Fruit fly (Drosophila melanogaster) whole organism, embryonic: Measurements from ENCODE around the gene CG9920.

Experiments
- Ada2b ChIP-seq: fragments of 200-800 bp; sonication (Bioruptor generic); IDR thresholded peaks from 2 replicates; pipeline ENCODE4 v1.3.6; 2022; ENCODE audit warnings: missing biosample characterization, missing genetic modification characterization
- Adf1 ChIP-seq: fragments of 200-800 bp; sonication (Bioruptor generic); IDR thresholded peaks from 2 replicates; pipeline ENCODE4 v1.3.6; 2022; ENCODE audit warnings: missing biosample characterization, missing genetic modification characterization
- Antp ChIP-seq: fragments of 200-800 bp; sonication (Bioruptor generic); optimal IDR thresholded peaks from 3 replicates; lab custom pipeline; 2016; ENCODE audit warnings: missing biosample characterization, missing genetic modification characterization
- Atf-2 ChIP-seq: fragments of 200-800 bp; sonication (Bioruptor generic); optimal IDR thresholded peaks from 2 replicates; lab custom pipeline; 2016; ENCODE audit warnings: missing biosample characterization, missing genetic modification characterization
- CG1024 ChIP-seq: fragments of 200-800 bp; sonication (Bioruptor generic); IDR thresholded peaks from 2 replicates; pipeline ENCODE4 v1.3.6; 2022; ENCODE audit warnings: missing biosample characterization, missing genetic modification characterization
- CG11504 ChIP-seq: fragments of 200-800 bp; sonication (Bioruptor generic); optimal IDR thresholded peaks from 3 replicates; lab custom pipeline; 2019; ENCODE audit warnings: missing biosample characterization, mild to moderate bottlenecking, missing genetic modification characterization, moderate library complexity
- CG11723 ChIP-seq: fragments of 200-800 bp; sonication (Bioruptor generic); optimal IDR thresholded peaks from 2 replicates; lab custom pipeline; 2017; ENCODE audit warnings: missing biosample characterization, mild to moderate bottlenecking, missing genetic modification characterization
- CG12155 ChIP-seq: fragments of 200-800 bp; sonication (Bioruptor generic); optimal IDR thresholded peaks from 3 replicates; lab custom pipeline; 2016; ENCODE audit warnings: missing biosample characterization, missing genetic modification characterization
- CG12219 ChIP-seq: fragments of 200-800 bp; sonication (Bioruptor generic); optimal IDR thresholded peaks from 3 replicates; lab custom pipeline; 2018; ENCODE audit warnings: missing biosample characterization, mild to moderate bottlenecking, missing genetic modification characterization
- CG12391 ChIP-seq: fragments of 200-800 bp; sonication (Bioruptor generic); optimal IDR thresholded peaks from 3 replicates; lab custom pipeline; 2018; ENCODE audit warnings: missing biosample characterization, mild to moderate bottlenecking, missing genetic modification characterization, moderate library complexity
- CG14710 ChIP-seq: fragments of 200-800 bp; sonication (Bioruptor generic); optimal IDR thresholded peaks from 3 replicates; lab custom pipeline; 2019; ENCODE audit warnings: missing biosample characterization, mild to moderate bottlenecking, missing genetic modification characterization, moderate library complexity
- CG15011 ChIP-seq: fragments of 200-800 bp; sonication (Bioruptor generic); optimal IDR thresholded peaks from 3 replicates; lab custom pipeline; 2018; ENCODE audit warnings: missing biosample characterization, mild to moderate bottlenecking, missing genetic modification characterization
- CG1529 ChIP-seq: fragments of 200-800 bp; sonication (Bioruptor generic); optimal IDR thresholded peaks from 3 replicates; lab custom pipeline; 2018; ENCODE audit warnings: missing biosample characterization, missing genetic modification characterization
- CG15514 ChIP-seq: fragments of 200-800 bp; sonication (Bioruptor generic); optimal IDR thresholded peaks from 3 replicates; lab custom pipeline; 2017; ENCODE audit warnings: missing biosample characterization, missing genetic modification characterization, mild to moderate bottlenecking, moderate library complexity, missing genetic modification reagents
- CG16863 ChIP-seq: fragments of 200-800 bp; sonication (Bioruptor generic); optimal IDR thresholded peaks from 3 replicates; lab custom pipeline; 2016; ENCODE audit warnings: missing biosample characterization, missing genetic modification characterization
- CG18011 ChIP-seq: fragments of 200-800 bp; sonication (Bioruptor generic); optimal IDR thresholded peaks from 2 replicates; lab custom pipeline; 2017; ENCODE audit warnings: missing biosample characterization, missing genetic modification characterization, mild to moderate bottlenecking, moderate library complexity, missing genotype
- CG30403 ChIP-seq: fragments of 200-800 bp; sonication (Bioruptor generic); optimal IDR thresholded peaks from 3 replicates; lab custom pipeline; 2016; ENCODE audit warnings: missing biosample characterization, missing genetic modification characterization
- CG34376 ChIP-seq: fragments of 200-800 bp; sonication (Bioruptor generic); optimal IDR thresholded peaks from 2 replicates; lab custom pipeline; 2018; ENCODE audit warnings: missing biosample characterization, mild to moderate bottlenecking, missing genetic modification characterization
- CG6765 ChIP-seq: fragments of 200-800 bp; sonication (Bioruptor generic); optimal IDR thresholded peaks from 3 replicates; lab custom pipeline; 2017; ENCODE audit warnings: missing biosample characterization, mild to moderate bottlenecking, missing genetic modification characterization
- CG6791 ChIP-seq: fragments of 200-800 bp; sonication (Bioruptor generic); IDR thresholded peaks from 3 replicates; pipeline ENCODE4 v1.3.6; 2022; ENCODE audit warnings: missing biosample characterization, missing genetic modification characterization; ENCODE audit not compliant: partially characterized antibody
- CG7372 ChIP-seq: fragments of 200-800 bp; sonication (Bioruptor generic); IDR thresholded peaks from 2 replicates; pipeline ENCODE4 v1.3.6; 2022; ENCODE audit warnings: missing biosample characterization, missing genetic modification characterization
- CG9437 ChIP-seq: fragments of 200-800 bp; sonication (Bioruptor generic); optimal IDR thresholded peaks from 2 replicates; lab custom pipeline; 2018; ENCODE audit warnings: missing biosample characterization, mild to moderate bottlenecking, missing genetic modification characterization
- CG9727 ChIP-seq: fragments of 200-800 bp; sonication (Bioruptor generic); optimal IDR thresholded peaks from 3 replicates; lab custom pipeline; 2017; ENCODE audit warnings: missing biosample characterization, mild to moderate bottlenecking, missing genetic modification characterization
- D19A ChIP-seq: fragments of 200-800 bp; optimal IDR thresholded peaks from 3 replicates; lab custom pipeline; 2019; ENCODE audit warnings: missing biosample characterization, mild to moderate bottlenecking, missing genetic modification characterization, moderate library complexity
- Dref ChIP-seq: fragments of 200-800 bp; sonication (Bioruptor generic); IDR thresholded peaks from 2 replicates; pipeline ENCODE4 v1.3.6; 2022; ENCODE audit warnings: missing biosample characterization, missing genetic modification characterization
- Elba2 ChIP-seq: fragments of 200-800 bp; sonication (Bioruptor generic); optimal IDR thresholded peaks from 3 replicates; lab custom pipeline; 2016; ENCODE audit warnings: missing biosample characterization, missing genetic modification characterization
- Hr3 ChIP-seq: fragments of 200-800 bp; sonication (Bioruptor generic); optimal IDR thresholded peaks from 3 replicates; lab custom pipeline; 2016; ENCODE audit warnings: missing biosample characterization, missing genetic modification characterization
- Mes4 ChIP-seq: fragments of 200-800 bp; sonication (Bioruptor generic); optimal IDR thresholded peaks from 2 replicates; lab custom pipeline; 2016; ENCODE audit warnings: missing biosample characterization, missing genetic modification characterization
- Mrtf ChIP-seq: fragments of 200-800 bp; sonication (Bioruptor generic); IDR thresholded peaks from 3 replicates; pipeline ENCODE4 v1.3.6; 2022; ENCODE audit warnings: missing biosample characterization, missing genetic modification characterization
- ap ChIP-seq: fragments of 200-800 bp; sonication (Bioruptor generic); IDR thresholded peaks from 2 replicates; pipeline ENCODE4 v1.3.6; 2022; ENCODE audit warnings: missing biosample characterization, missing genetic modification characterization
- bab2 ChIP-seq: fragments of 200-800 bp; sonication (Bioruptor generic); optimal IDR thresholded peaks from 2 replicates; lab custom pipeline; 2016; ENCODE audit warnings: missing biosample characterization, missing genetic modification characterization
- cas ChIP-seq: fragments of 200-800 bp; sonication (Bioruptor generic); IDR thresholded peaks from 2 replicates; pipeline ENCODE4 v1.3.6; 2022; ENCODE audit warnings: missing biosample characterization, missing genetic modification characterization
- crol ChIP-seq: fragments of 200-800 bp; sonication (Bioruptor generic); IDR thresholded peaks from 2 replicates; pipeline ENCODE4 v1.3.6; 2022; ENCODE audit warnings: missing biosample characterization, missing genetic modification characterization
- dysf ChIP-seq: fragments of 200-800 bp; sonication (Bioruptor generic); IDR thresholded peaks from 3 replicates; pipeline ENCODE4 v1.3.6; 2022; ENCODE audit warnings: missing biosample characterization, missing genetic modification characterization
- eyg ChIP-seq: fragments of 200-800 bp; sonication (Bioruptor generic); optimal IDR thresholded peaks from 3 replicates; lab custom pipeline; 2016; ENCODE audit warnings: missing biosample characterization, missing genetic modification characterization
- insv ChIP-seq, 2 experiments: fragments of 200-800 bp; sonication (Bioruptor generic); optimal IDR thresholded peaks; 3 replicates each; lab custom pipeline; 2016 to 2018; ENCODE audit warnings: missing biosample characterization in 2 of 2, missing genetic modification characterization in 2 of 2
- jing ChIP-seq: fragments of 200-800 bp; sonication (Bioruptor generic); optimal IDR thresholded peaks from 2 replicates; lab custom pipeline; 2018; ENCODE audit warnings: missing biosample characterization, mild to moderate bottlenecking, missing genetic modification characterization
- jumu ChIP-seq: fragments of 200-800 bp; sonication (Bioruptor generic); optimal IDR thresholded peaks from 3 replicates; lab custom pipeline; 2016; ENCODE audit warnings: missing biosample characterization, missing genetic modification characterization
- ken ChIP-seq: fragments of 200-800 bp; sonication (Bioruptor generic); IDR thresholded peaks from 3 replicates; pipeline ENCODE4 v1.3.6; 2022; ENCODE audit warnings: missing biosample characterization, missing genetic modification characterization
- lbe ChIP-seq: fragments of 200-800 bp; sonication (Bioruptor generic); optimal IDR thresholded peaks from 2 replicates; lab custom pipeline; 2016; ENCODE audit warnings: missing biosample characterization, mild to moderate bottlenecking, missing genetic modification characterization
- nerfin-1 ChIP-seq: fragments of 200-800 bp; sonication (Bioruptor generic); optimal IDR thresholded peaks from 3 replicates; lab custom pipeline; 2019; ENCODE audit warnings: missing biosample characterization, mild to moderate bottlenecking, missing genetic modification characterization, moderate library complexity
- pzg ChIP-seq: fragments of 200-800 bp; sonication (Bioruptor generic); optimal IDR thresholded peaks from 3 replicates; lab custom pipeline; 2018; ENCODE audit warnings: missing biosample characterization, mild to moderate bottlenecking, missing genetic modification characterization, moderate library complexity
- ro ChIP-seq: fragments of 200-800 bp; sonication (Bioruptor generic); IDR thresholded peaks from 2 replicates; pipeline ENCODE4 v1.3.6; 2022; ENCODE audit warnings: missing biosample characterization, missing genetic modification characterization
- seq ChIP-seq: fragments of 200-800 bp; sonication (Bioruptor generic); IDR thresholded peaks from 2 replicates; pipeline ENCODE4 v1.3.6; 2022; ENCODE audit warnings: missing biosample characterization, missing genetic modification characterization
- slp2 ChIP-seq: fragments of 200-800 bp; sonication (Bioruptor generic); optimal IDR thresholded peaks from 2 replicates; lab custom pipeline; 2016; ENCODE audit warnings: missing biosample characterization, missing genetic modification characterization
- vnd ChIP-seq: fragments of 200-800 bp; sonication (Bioruptor generic); IDR thresholded peaks from 3 replicates; pipeline ENCODE4 v1.3.6; 2022; ENCODE audit warnings: missing biosample characterization, missing genetic modification characterization; ENCODE audit not compliant: partially characterized antibody
- yki ChIP-seq: fragments of >200 bp; optimal IDR thresholded peaks from 3 replicates; lab custom pipeline; 2018
- z ChIP-seq: fragments of 200-800 bp; sonication (Bioruptor generic); IDR thresholded peaks from 3 replicates; pipeline ENCODE4 v1.3.6; 2022; ENCODE audit warnings: missing biosample characterization, missing genetic modification characterization
- zf30C ChIP-seq: fragments of 200-800 bp; sonication (Bioruptor generic); optimal IDR thresholded peaks from 3 replicates; lab custom pipeline; 2018; ENCODE audit warnings: missing biosample characterization, mild to moderate bottlenecking, missing genetic modification characterization
- zfh2 ChIP-seq: fragments of 200-800 bp; sonication (Bioruptor generic); optimal IDR thresholded peaks from 2 replicates; lab custom pipeline; 2016; ENCODE audit warnings: missing biosample characterization, missing genetic modification characterization

Gene CG9920

DNA sequence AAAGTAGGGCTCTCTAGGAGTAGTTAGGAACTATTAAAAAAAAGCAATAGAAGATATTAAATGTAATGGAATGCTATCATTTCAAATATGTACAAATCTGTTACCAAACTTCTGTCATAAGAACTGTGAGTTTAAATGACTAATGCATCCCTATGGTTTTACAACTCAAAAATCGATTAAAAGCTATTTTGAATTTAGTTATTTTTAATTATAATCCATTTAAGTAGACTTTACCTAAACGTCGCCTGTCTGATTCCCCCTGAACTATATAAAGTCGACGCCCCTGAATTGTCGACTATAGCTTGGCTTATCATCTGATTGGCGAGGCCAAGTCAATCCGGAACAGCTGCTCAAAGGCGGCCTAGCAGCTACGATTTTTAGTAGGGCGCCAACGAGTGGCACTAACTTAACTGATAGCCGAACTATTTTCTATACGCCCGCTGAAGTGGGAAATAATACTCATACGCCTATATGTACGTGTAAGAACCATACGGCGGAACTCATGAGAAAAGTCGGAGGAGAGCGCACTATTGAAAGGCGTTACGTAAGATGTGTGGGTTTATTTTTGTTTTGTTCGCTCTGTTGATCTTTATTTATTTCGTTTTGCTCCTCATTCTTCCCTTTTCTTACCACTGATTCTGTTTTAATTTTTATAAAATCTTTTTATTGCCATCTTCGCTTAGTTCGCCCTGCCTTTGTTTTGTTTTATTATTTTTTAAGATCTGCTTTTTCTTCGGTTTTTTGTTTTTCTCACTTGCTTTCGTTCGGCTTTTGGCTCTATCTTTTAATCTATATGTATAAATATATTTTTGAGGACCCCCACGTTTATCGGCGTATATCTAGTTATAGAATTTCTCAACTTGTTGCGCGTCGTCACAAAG is 35.7 kb downstream of the CG9920 start (continued):
- TF ChIP-seq Antp (no peak), Dref (GFP tag; lab: Robert Waterston, UW) (no peak), zf30C (GFP tag; lab: Kevin White, UChicago) (no peak), CG6765 (GFP tag; lab: Kevin White, UChicago) (peak; percentile 7), Ada2b (GFP tag; lab: Robert Waterston, UW) (no peak), bab2 (no peak), crol (GFP tag; lab: Robert Waterston, UW) (no peak), CG6791 (GFP tag; lab: Robert Waterston, UW) (peak; percentile 57; the same call in 1 of the 3 replicates), insv (GFP tag; optimal IDR thresholded peaks at IDR 0.05; lab: Kevin White, UChicago) (no peak), D19A (tag; lab: Kevin White, UChicago) (no peak), pzg (GFP tag; lab: Kevin White, UChicago) (no peak), lbe (GFP tag; lab: Kevin White, UChicago) (no peak), CG15011 (GFP tag; lab: Kevin White, UChicago) (no peak), CG34376 (GFP tag; lab: Kevin White, UChicago) (peak; percentile 88), zfh2 (GFP tag; lab: Kevin White, UChicago) (no peak), CG12219 (GFP tag; lab: Kevin White, UChicago) (no peak), CG30403 (GFP tag; lab: Kevin White, UChicago) (peak; percentile 45), ap (GFP tag; lab: Robert Waterston, UW) (no peak), jumu (GFP tag; lab: Kevin White, UChicago) (no peak), Hr3 (no peak), slp2 (no peak), ro (GFP tag; lab: Robert Waterston, UW) (no peak), CG7372 (no peak), eyg (GFP tag; lab: Kevin White, UChicago) (no peak), CG11504 (tag; lab: Kevin White, UChicago) (peak; percentile 65), ken (GFP tag; lab: Robert Waterston, UW) (no peak), nerfin-1 (tag; lab: Kevin White, UChicago) (no peak), dysf (GFP tag; lab: Robert Waterston, UW) (peak; percentile 59; the same call in 2 of the 3 replicates), cas (no peak), CG14710 (tag; lab: Kevin White, UChicago) (no peak), Adf1 (no peak), CG15514 (GFP tag; lab: Kevin White, UChicago) (peak; percentile 8), seq (GFP tag; lab: Robert Waterston, UW) (no peak), vnd (no peak), Mes4 (no peak), CG12391 (tag; lab: Kevin White, UChicago) (peak; percentile 23), Atf-2 (GFP tag; lab: Kevin White, UChicago) (no peak), yki (no peak), CG12155 (GFP tag; lab: Kevin White, UChicago) (peak; percentile 15), CG9727 (peak; percentile 19), CG9437 (GFP tag; lab: Kevin White, UChicago) (peak; percentile 8), jing (no peak), z (no peak), Elba2 (GFP tag; lab: Kevin White, UChicago) (no peak), CG18011 (GFP tag; lab: Kevin White, UChicago) (no peak), Mrtf (no peak), CG1529 (GFP tag; lab: Kevin White, UChicago) (no peak), CG16863 (peak; percentile 7), CG1024 (GFP tag; lab: Robert Waterston, UW) (no peak), CG11723 (GFP tag; lab: Kevin White, UChicago) (peak; percentile 5)
